Fruit fly (Drosophila melanogaster) whole organism: ENCODE data around the gene CG8500.

ENCODE experiments used
- CG8478 ChIP-seq: fragments of >200 bp; optimal IDR thresholded peaks from 2 replicates; lab custom pipeline; 2018; ENCODE audit warnings: inconsistent platforms
- Dll ChIP-seq: fragments of >200 bp; optimal IDR thresholded peaks from 2 replicates; lab custom pipeline; 2017
- pan ChIP-seq: fragments of >200 bp; optimal IDR thresholded peaks from 2 replicates; lab custom pipeline; 2017
- psq ChIP-seq: fragments of >200 bp; optimal IDR thresholded peaks from 2 replicates; lab custom pipeline; 2017
- usp ChIP-seq: fragments of >200 bp; optimal IDR thresholded peaks from 2 replicates; lab custom pipeline; 2017; ENCODE audit warnings: missing biosample characterization, missing genetic modification characterization, mixed read lengths

- TF ChIP-seq usp (GFP tag; lab: Kevin White, UChicago) = no peak
- no peak for TF ChIP-seq CG8478
- TF ChIP-seq pan = no peak
- TF ChIP-seq Dll = no peak
- no peak for TF ChIP-seq psq
Observed at dm6 chr3R:9783240-9783917, 1.1 kb upstream of the CG8500 start.
